Worm (Caenorhabditis elegans): Measurements from ENCODE around the gene ufm-1.

Gene ufm-1

ce11 chrIII:7893224-7893623, 34.4 kb downstream of the ufm-1 start:
- TF ChIP-seq flt-1 (GFP tag; IDR thresholded peaks at IDR 0.05) (no peak), med-1 (GFP tag; optimal IDR thresholded peaks at IDR 0.05; ENCODE audit: insufficient read depth) (no peak), ztf-23 (GFP tag; IDR thresholded peaks at IDR 0.05) (no peak), ref-1 (GFP tag; conservative IDR thresholded peaks at IDR 0.05) (no peak), cog-1 (tag; optimal IDR thresholded peaks at IDR 0.05) (no peak), ztf-29 (GFP tag; IDR thresholded peaks at IDR 0.05) (no peak), klf-2 (GFP tag; conservative IDR thresholded peaks at IDR 0.05) (no peak), tab-1 (GFP tag; IDR thresholded peaks at IDR 0.05) (no peak), T22C8.4 (GFP tag; IDR thresholded peaks at IDR 0.05) (no peak)

DNA sequence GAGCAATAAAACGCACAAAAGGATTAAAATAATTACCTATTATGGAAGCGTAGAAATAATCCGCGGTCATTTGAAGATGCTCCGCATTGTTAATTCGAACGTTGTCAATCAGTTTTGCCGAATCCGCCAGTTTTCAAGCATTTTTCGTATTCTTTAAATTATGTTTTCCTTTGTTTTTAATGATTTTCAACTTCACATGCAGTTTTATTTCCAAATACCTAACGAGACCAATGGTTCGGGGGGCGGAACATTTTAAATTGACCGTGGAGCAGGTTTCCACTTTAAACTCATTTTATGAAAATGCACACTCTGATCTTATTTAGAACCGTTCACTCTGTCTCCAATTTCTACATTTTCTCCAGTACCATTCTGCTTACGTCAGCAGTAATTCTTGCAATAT, 35.9 kb downstream of the ufm-1 start, which contains the start of gene ZK688.4:
TSS of gene ZK688.4 (plus strand) at position 301 of the 400 bp plus-strand sequence.
- no peak for TF ChIP-seq flt-1 (GFP tag; IDR thresholded peaks at IDR 0.05)
- no peak for TF ChIP-seq med-1 (GFP tag; optimal IDR thresholded peaks at IDR 0.05; ENCODE audit: insufficient read depth)
- no peak for TF ChIP-seq ztf-23 (GFP tag; IDR thresholded peaks at IDR 0.05)
- TF ChIP-seq klf-2 (GFP tag; conservative IDR thresholded peaks at IDR 0.05), result no peak
- TF ChIP-seq tab-1 (GFP tag; IDR thresholded peaks at IDR 0.05), result no peak
- TF ChIP-seq T22C8.4 (GFP tag; IDR thresholded peaks at IDR 0.05), result no peak
- TF ChIP-seq cog-1 (tag; optimal IDR thresholded peaks at IDR 0.05), result no peak
- no peak for TF ChIP-seq ref-1 (GFP tag; conservative IDR thresholded peaks at IDR 0.05)
- TF ChIP-seq ztf-29 (GFP tag; IDR thresholded peaks at IDR 0.05), result no peak

DNA sequence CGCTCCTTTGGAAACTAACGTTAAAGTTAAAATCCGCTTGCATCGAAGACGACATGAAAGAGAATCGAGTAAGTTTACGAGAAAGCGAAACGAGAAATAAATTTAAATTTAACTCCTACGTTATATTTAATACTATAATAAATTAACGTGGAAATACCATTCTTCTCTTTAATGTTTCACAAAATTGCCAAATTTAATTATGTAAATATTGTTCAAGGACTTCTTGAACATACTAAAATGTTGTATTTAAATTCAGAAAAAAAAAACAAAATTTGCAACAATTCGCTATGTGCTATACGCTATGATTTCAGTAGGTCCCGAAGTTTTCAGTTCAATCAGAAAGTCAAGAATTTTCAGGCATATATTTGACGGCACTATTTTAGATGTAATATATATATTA, 38.1 kb downstream of the ufm-1 start, which contains the start of gene ZK688.10:
TSS of gene ZK688.10 (minus strand) at position 101 of the 400 bp plus-strand sequence.
- TF ChIP-seq ztf-29 (GFP tag; IDR thresholded peaks at IDR 0.05) (no peak), ztf-23 (GFP tag; IDR thresholded peaks at IDR 0.05) (no peak)

ce11 chrIII:7897733-7898132, 39.0 kb downstream of the ufm-1 start:
- no peak for TF ChIP-seq ztf-23 (GFP tag; IDR thresholded peaks at IDR 0.05)
- TF ChIP-seq med-1 (GFP tag; optimal IDR thresholded peaks at IDR 0.05; ENCODE audit: insufficient read depth), result no peak
- TF ChIP-seq tab-1 (GFP tag; IDR thresholded peaks at IDR 0.05), result no peak
- TF ChIP-seq cog-1 (tag; optimal IDR thresholded peaks at IDR 0.05), result no peak
- no peak for TF ChIP-seq klf-2 (GFP tag; conservative IDR thresholded peaks at IDR 0.05)
- no peak for TF ChIP-seq ref-1 (GFP tag; conservative IDR thresholded peaks at IDR 0.05)
- TF ChIP-seq T22C8.4 (GFP tag; IDR thresholded peaks at IDR 0.05), result no peak
- no peak for TF ChIP-seq ztf-29 (GFP tag; IDR thresholded peaks at IDR 0.05)
- TF ChIP-seq flt-1 (GFP tag; IDR thresholded peaks at IDR 0.05), result no peak

DNA sequence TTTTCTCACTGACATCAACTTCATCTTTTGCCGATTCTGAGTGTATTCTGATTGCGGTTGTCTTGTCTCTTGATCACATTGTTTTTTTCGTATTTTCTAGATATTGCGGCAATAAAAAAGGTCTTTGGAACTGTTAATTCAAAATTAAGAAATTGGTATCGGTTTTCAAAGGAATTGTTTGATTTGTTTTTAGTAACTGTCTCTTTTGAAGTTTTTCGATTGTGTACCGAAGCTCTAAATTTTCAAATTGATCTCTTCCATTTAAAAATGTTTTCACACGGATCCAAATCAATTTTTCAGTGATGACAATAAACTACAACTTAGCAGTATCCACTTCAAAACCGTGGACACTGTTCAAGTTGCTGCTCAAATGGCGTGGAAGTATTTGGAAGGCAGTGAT, 42.0 kb downstream of the ufm-1 start, which contains the start of gene best-24:
TSS of gene best-24 (plus strand) at position 301 of the 400 bp plus-strand sequence.
- TF ChIP-seq flt-1 (GFP tag; IDR thresholded peaks at IDR 0.05), result no peak
- no peak for TF ChIP-seq klf-2 (GFP tag; conservative IDR thresholded peaks at IDR 0.05)
- TF ChIP-seq ref-1 (GFP tag; conservative IDR thresholded peaks at IDR 0.05), result no peak
- TF ChIP-seq tab-1 (GFP tag; IDR thresholded peaks at IDR 0.05), result no peak
- TF ChIP-seq T22C8.4 (GFP tag; IDR thresholded peaks at IDR 0.05), result no peak
- TF ChIP-seq ztf-29 (GFP tag; IDR thresholded peaks at IDR 0.05), result no peak
- TF ChIP-seq med-1 (GFP tag; optimal IDR thresholded peaks at IDR 0.05; ENCODE audit: insufficient read depth), result no peak
- no peak for TF ChIP-seq ztf-23 (GFP tag; IDR thresholded peaks at IDR 0.05)
- TF ChIP-seq cog-1 (tag; optimal IDR thresholded peaks at IDR 0.05), result no peak

ce11 chrIII:7903427-7903826, 44.6 kb downstream of the ufm-1 start:
- TF ChIP-seq ref-1 (GFP tag; conservative IDR thresholded peaks at IDR 0.05) (no peak), cog-1 (tag; optimal IDR thresholded peaks at IDR 0.05) (no peak), med-1 (GFP tag; optimal IDR thresholded peaks at IDR 0.05; ENCODE audit: insufficient read depth) (no peak), flt-1 (GFP tag; IDR thresholded peaks at IDR 0.05) (no peak), klf-2 (GFP tag; conservative IDR thresholded peaks at IDR 0.05) (no peak), ztf-29 (GFP tag; IDR thresholded peaks at IDR 0.05) (no peak), ztf-23 (GFP tag; IDR thresholded peaks at IDR 0.05) (no peak), T22C8.4 (GFP tag; IDR thresholded peaks at IDR 0.05) (no peak), tab-1 (GFP tag; IDR thresholded peaks at IDR 0.05) (no peak)

- TF ChIP-seq ref-1 (GFP tag; conservative IDR thresholded peaks at IDR 0.05), result no peak
Observed at ce11 chrIII:7907515-7907914, 48.7 kb downstream of the ufm-1 start, which contains the start of gene pcp-5. Gene pcp-5 (minus strand): TSS chrIII:7907615.

Measured in whole organism, midembryonic.